Fruit fly (Drosophila melanogaster): ENCODE data around the gene CG4069.
A peak's percentile ranks its signal among the peaks of the same experiment; 100 is the strongest.

- TF ChIP-seq CG7045 (GFP tag; optimal IDR thresholded peaks at IDR 0.05): peak; percentile 99
- peak; percentile 99 for TF ChIP-seq CG11617 (GFP tag; optimal IDR thresholded peaks at IDR 0.05)
- TF ChIP-seq CG12768 (GFP tag; optimal IDR thresholded peaks at IDR 0.05): peak; percentile 99
- peak; percentile 94 for TF ChIP-seq ovo (GFP tag; optimal IDR thresholded peaks at IDR 0.05)
- no peak for TF ChIP-seq kay (GFP tag; ENCODE audit: borderline replicate concordance)
- peak; percentile 97 for TF ChIP-seq CG1620 (GFP tag; optimal IDR thresholded peaks at IDR 0.05)
- peak; percentile 97 for TF ChIP-seq CG5204 (GFP tag; optimal IDR thresholded peaks at IDR 0.05)
- peak; percentile 99 for TF ChIP-seq CG7101 (tag; optimal IDR thresholded peaks at IDR 0.05)
- no peak for TF ChIP-seq cnc (optimal IDR thresholded peaks at IDR 0.05)
- TF ChIP-seq CG14711 (tag; optimal IDR thresholded peaks at IDR 0.05): peak; percentile 97
These were observed 13.2 kb downstream of the CG4069 start, which contains the start of the genes ver and Gcn5 for dm6 chr3L:12523941-12524340.
